Worm (Caenorhabditis elegans): ENCODE measurements around the gene F21C10.19.

Gene F21C10.19

DNA sequence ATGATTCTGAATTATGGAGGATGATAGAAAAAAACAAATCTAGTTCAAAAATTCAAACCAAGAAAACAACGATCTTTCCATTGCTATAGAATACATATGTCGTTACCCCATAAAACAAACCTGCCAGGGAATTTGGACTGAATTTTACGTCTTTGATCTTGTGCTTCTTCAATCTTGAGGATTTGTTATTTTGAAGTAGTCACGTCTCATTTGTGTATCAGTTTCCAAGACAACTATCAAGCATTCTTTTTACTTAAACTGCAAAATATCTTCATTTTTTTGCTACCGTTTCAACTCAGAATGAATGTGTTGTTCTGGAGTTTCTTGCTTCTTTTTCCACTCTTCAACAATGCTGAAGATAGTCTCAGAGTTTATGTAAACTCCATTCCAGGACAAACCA is at the start of gene F21C10.19:
Gene F21C10.19, plus strand, starts transcription at position 301 of the 400 bp plus-strand sequence.
- no peak for TF ChIP-seq tag-97 (GFP tag; IDR thresholded peaks at IDR 0.05)
- no peak for TF ChIP-seq T26A8.4 (GFP tag; IDR thresholded peaks at IDR 0.05)
- no peak for TF ChIP-seq fos-1 (tag; optimal IDR thresholded peaks at IDR 0.05)
- no peak for TF ChIP-seq jun-1 (tag; optimal IDR thresholded peaks at IDR 0.05)
- no peak for TF ChIP-seq ceh-20 (GFP tag; IDR thresholded peaks at IDR 0.05)
- TF ChIP-seq hif-1 (tag; optimal IDR thresholded peaks at IDR 0.05), result no peak

DNA sequence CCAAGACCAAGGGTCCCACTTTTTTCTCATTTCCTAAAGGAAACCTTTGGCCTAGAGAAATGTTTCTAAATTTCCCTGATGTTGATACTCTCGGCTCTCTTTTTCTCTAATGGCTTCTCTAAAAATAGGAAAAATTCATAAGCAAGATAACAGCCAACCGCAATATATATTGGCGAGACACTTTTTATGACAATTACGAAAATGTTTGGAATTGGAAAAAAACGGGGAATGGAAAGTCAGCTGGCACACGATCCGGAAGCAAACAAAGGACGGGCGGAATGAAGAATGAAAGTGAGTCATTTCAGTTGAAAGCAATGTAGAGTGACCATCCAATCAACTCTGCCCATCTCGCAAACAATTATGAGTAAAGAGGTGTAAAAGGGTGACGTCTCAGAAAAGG is 49.5 kb upstream of the F21C10.19 start:
- no peak for TF ChIP-seq ZK546.5 (tag; optimal IDR thresholded peaks at IDR 0.05)
- peak; percentile 29 for TF ChIP-seq hlh-30 (tag; optimal IDR thresholded peaks at IDR 0.05; ENCODE audit: insufficient read depth)
- no peak for TF ChIP-seq pha-4 (GFP tag; IDR thresholded peaks at IDR 0.05)
- peak; percentile 62 for TF ChIP-seq pha-4 (tag; optimal IDR thresholded peaks at IDR 0.05)
- TF ChIP-seq tag-97 (GFP tag; IDR thresholded peaks at IDR 0.05), result no peak
- peak; percentile 44 for TF ChIP-seq pqm-1 (tag; optimal IDR thresholded peaks at IDR 0.05)
- peak; percentile 38 for TF ChIP-seq nhr-28 (tag; optimal IDR thresholded peaks at IDR 0.05)
- no peak for TF ChIP-seq zip-2 (tag; optimal IDR thresholded peaks at IDR 0.05)
- TF ChIP-seq hlh-11 (tag; optimal IDR thresholded peaks at IDR 0.05), result peak; percentile 57
- TF ChIP-seq sdz-12 (GFP tag; optimal IDR thresholded peaks at IDR 0.05), result no peak
- TF ChIP-seq nhr-77 (tag; optimal IDR thresholded peaks at IDR 0.05), result peak; percentile 4
- no peak for TF ChIP-seq ctbp-1 (GFP tag; IDR thresholded peaks at IDR 0.05)
- peak; percentile 70 for TF ChIP-seq dve-1 (tag; optimal IDR thresholded peaks at IDR 0.05; ENCODE audit: insufficient read depth)
- TF ChIP-seq daf-16 (GFP tag; optimal IDR thresholded peaks at IDR 0.05), result no peak
- TF ChIP-seq daf-16 (tag; optimal IDR thresholded peaks at IDR 0.05), result peak; percentile 71
- peak; percentile 65 for TF ChIP-seq aha-1 (tag)
- TF ChIP-seq ztf-11 (tag; optimal IDR thresholded peaks at IDR 0.05), result no peak
- TF ChIP-seq hif-1 (tag; optimal IDR thresholded peaks at IDR 0.05), result peak in 1 of 2 experiments; percentile 16

DNA sequence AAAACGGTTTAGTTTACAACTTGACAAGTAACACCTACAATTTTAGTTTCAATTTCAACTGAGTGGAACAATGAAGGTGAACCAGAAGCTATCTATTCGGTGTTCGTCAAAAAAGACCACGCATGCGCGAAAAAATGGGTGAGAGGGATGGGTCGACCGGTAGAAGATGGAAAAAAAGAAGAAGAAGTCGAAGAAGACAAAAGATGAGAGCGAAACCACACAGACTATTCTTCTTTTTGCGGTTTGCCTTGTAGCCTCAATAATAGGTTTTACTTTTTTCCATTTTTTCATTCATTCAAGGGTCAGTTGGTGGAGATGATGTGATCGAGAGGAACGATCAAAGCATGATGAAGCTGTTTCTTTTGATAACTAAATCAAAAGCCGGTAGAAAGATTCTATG is 48.5 kb upstream of the F21C10.19 start:
- TF ChIP-seq hlh-11 (tag; optimal IDR thresholded peaks at IDR 0.05), result peak; percentile 9
- no peak for TF ChIP-seq lin-13 (GFP tag; optimal IDR thresholded peaks at IDR 0.05)
- peak in 1 of 2 experiments; percentile 95 for TF ChIP-seq unc-62 (GFP tag; optimal IDR thresholded peaks at IDR 0.05 in 1 of 2)
- no peak for TF ChIP-seq unc-62 (tag; optimal IDR thresholded peaks at IDR 0.05)
- no peak for TF ChIP-seq ceh-62 (tag; optimal IDR thresholded peaks at IDR 0.05)
- TF ChIP-seq nhr-28 (tag; optimal IDR thresholded peaks at IDR 0.05), result peak; percentile 37
- TF ChIP-seq pqm-1 (tag; optimal IDR thresholded peaks at IDR 0.05), result no peak
- TF ChIP-seq aha-1 (tag), result no peak

DNA sequence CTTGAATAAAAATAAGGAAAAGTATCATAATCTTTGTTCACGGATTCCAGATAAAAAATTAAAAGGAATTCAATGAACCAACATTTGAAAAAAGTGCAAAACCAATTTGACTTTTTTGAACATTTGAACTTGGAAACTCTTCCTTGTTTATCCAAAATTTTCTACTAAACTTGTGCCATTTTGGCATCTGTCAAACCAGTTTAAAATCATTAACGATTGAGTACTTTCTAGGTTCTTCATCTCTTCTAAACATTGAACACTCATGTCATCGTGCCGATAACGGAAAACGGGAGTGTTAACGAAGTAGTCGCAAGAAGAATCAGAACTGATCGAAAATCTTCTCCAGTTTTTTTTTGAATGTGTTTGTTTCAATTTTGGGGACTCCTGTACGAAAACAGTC is 46.6 kb upstream of the F21C10.19 start:
- peak; percentile 48 for TF ChIP-seq nhr-28 (tag; optimal IDR thresholded peaks at IDR 0.05)
- no peak for TF ChIP-seq T26A8.4 (GFP tag; IDR thresholded peaks at IDR 0.05)
- no peak for TF ChIP-seq saeg-2 (GFP tag; IDR thresholded peaks at IDR 0.05)
- no peak for TF ChIP-seq nhr-10 (tag; optimal IDR thresholded peaks at IDR 0.05)
- no peak for TF ChIP-seq nhr-41 (GFP tag; IDR thresholded peaks at IDR 0.05)
- no peak for TF ChIP-seq madf-9 (GFP tag; conservative IDR thresholded peaks at IDR 0.05)
- TF ChIP-seq cey-2 (tag; optimal IDR thresholded peaks at IDR 0.05; ENCODE audit: borderline replicate concordance, insufficient read depth), result no peak
- TF ChIP-seq aly-2 (tag; optimal IDR thresholded peaks at IDR 0.05), result no peak
- TF ChIP-seq mdl-1 (tag; optimal IDR thresholded peaks at IDR 0.05), result peak in 1 of 2 experiments; percentile 24
- no peak for TF ChIP-seq nhr-42 (GFP tag; IDR thresholded peaks at IDR 0.05)
- TF ChIP-seq zfp-3 (GFP tag; conservative IDR thresholded peaks at IDR 0.05), result no peak
- TF ChIP-seq dmd-6 (GFP tag; IDR thresholded peaks at IDR 0.05), result 0 out of 2 replicates have a peak, but pooled peaks have one; percentile 30
- TF ChIP-seq nhr-6 (tag; optimal IDR thresholded peaks at IDR 0.05), result no peak
- TF ChIP-seq zag-1 (tag; optimal IDR thresholded peaks at IDR 0.05), result no peak
